Worm (Caenorhabditis elegans): ENCODE results near the gene T14B4.1.

Gene T14B4.1

DNA sequence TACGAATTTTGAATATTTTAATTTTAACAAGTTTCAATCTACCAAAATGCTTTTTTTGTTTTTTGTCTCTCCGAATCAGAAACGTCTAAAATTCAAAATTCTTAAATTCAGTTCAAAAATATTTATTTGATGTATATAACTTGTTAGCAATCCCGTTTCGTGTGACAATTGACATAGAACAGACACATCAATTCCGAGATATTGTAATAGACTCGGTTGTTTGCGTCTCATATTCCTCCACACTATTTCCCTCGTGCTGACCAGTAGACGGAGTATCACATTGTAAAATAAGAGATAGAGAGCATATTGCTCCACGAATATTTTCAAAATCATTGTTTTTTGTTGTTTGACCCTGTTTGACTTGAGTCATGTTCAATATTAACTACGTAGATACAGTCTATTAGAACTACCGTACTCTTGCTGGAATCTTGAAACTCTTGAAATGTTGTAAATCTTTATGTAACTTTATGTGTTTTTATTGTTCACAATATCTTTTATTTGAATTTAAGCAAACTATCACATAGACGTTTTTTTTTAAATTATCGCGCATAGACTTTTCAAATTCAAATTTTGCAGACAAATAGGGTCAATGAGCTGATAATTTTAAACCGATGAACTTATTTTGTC lies 52.1 kb downstream of the T14B4.1 start, which contains the start of gene T13C2.3:
T13C2.3 (plus strand) TSS at position 577 of the 627 bp plus-strand sequence.
- no peak for TF ChIP-seq tbx-11 (GFP tag; IDR thresholded peaks at IDR 0.05)
- no peak for TF ChIP-seq hmg-4 (GFP tag; optimal IDR thresholded peaks at IDR 0.05)
- no peak for TF ChIP-seq ceh-13 (GFP tag; optimal IDR thresholded peaks at IDR 0.05)
- no peak for TF ChIP-seq tbx-37 (GFP tag; conservative IDR thresholded peaks at IDR 0.05)
- no peak for TF ChIP-seq sea-1 (GFP tag; conservative IDR thresholded peaks at IDR 0.05)
- no peak for TF ChIP-seq ama-1 (optimal IDR thresholded peaks at IDR 0.05)
- no peak for TF ChIP-seq flt-1 (GFP tag; IDR thresholded peaks at IDR 0.05)
- no peak for TF ChIP-seq hmbx-1 (tag; optimal IDR thresholded peaks at IDR 0.05)
- no peak for TF ChIP-seq tra-4 (tag; optimal IDR thresholded peaks at IDR 0.05)
- TF ChIP-seq pes-1 (GFP tag; IDR thresholded peaks at IDR 0.05): no peak
- no peak for TF ChIP-seq scrt-1 (GFP tag; IDR thresholded peaks at IDR 0.05)
- no peak for TF ChIP-seq hnd-1 (tag; optimal IDR thresholded peaks at IDR 0.05)
- no peak for TF ChIP-seq F13C5.2 (tag; optimal IDR thresholded peaks at IDR 0.05)
- TF ChIP-seq aly-1 (tag; optimal IDR thresholded peaks at IDR 0.05): no peak
- no peak for TF ChIP-seq ets-7 (tag; optimal IDR thresholded peaks at IDR 0.05)
- no peak for TF ChIP-seq B0310.2 (tag; optimal IDR thresholded peaks at IDR 0.05)
- no peak for TF ChIP-seq ceh-36 (tag; optimal IDR thresholded peaks at IDR 0.05)
